Worm (Caenorhabditis elegans): ENCODE data around the gene Y54G2A.44.

The Y54G2A.44 gene

DNA sequence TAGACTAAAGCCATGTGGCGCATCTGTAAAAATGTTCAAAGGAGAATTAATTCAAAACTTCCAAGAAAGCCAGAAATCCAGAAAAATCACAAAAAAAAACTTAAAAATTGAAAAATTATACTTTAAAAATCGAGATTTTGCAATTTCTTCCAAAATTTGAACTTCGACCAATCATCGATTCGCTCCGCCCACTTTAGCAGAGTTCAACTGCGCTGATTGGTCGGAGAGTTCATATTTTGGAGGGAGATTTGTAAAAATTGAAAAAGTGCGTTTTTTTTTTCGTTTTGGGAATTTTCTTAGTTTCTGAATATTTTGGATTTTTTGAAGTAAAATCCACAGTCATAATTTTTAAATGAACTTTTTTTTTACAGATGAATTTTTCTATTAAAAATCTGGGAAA, 7.7 kb upstream of the Y54G2A.44 start:
- TF ChIP-seq hlh-1 (tag; optimal IDR thresholded peaks at IDR 0.05) (no peak), nhr-237 (tag; optimal IDR thresholded peaks at IDR 0.05) (no peak), unc-120 (tag; optimal IDR thresholded peaks at IDR 0.05; ENCODE audit: poor library complexity, severe bottlenecking) (no peak), nhr-28 (tag; optimal IDR thresholded peaks at IDR 0.05) (no peak), elt-1 (tag; optimal IDR thresholded peaks at IDR 0.05; ENCODE audit: borderline replicate concordance, insufficient read depth) (no peak), ceh-43 (GFP tag; optimal IDR thresholded peaks at IDR 0.05) (no peak), nhr-2 (tag; optimal IDR thresholded peaks at IDR 0.05) (no peak), ces-1 (GFP tag; optimal IDR thresholded peaks at IDR 0.05) (no peak), elt-3 (tag; optimal IDR thresholded peaks at IDR 0.05) (no peak), M03D4.4 (tag; optimal IDR thresholded peaks at IDR 0.05) (no peak), nhr-12 (tag; optimal IDR thresholded peaks at IDR 0.05) (no peak), unc-62 (GFP tag; optimal IDR thresholded peaks at IDR 0.05) (no peak), lsy-2 (tag; optimal IDR thresholded peaks at IDR 0.05) (no peak), tbx-8 (GFP tag; optimal IDR thresholded peaks at IDR 0.05) (no peak)

DNA sequence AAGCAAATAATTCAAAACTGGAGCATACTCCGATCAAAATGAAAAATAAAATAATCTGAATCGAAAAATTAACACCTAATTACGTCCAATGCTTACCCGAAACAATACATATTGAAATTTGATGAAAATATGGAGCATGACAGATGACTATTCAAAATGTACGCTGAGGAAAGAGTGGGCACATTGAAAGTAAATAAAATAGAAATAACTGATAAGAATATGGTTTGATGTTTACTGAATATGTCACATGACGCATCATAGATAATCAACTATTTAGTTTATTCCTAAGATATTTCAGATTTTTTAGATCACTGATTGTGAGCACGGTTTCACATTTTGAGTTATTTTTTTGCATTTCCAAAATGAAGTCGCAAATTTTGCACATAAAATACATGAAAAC, 3.3 kb upstream of the Y54G2A.44 start, which contains the start of gene Y54G2A.52:
TSS of gene Y54G2A.52 (minus strand) at position 348 of the 400 bp plus-strand sequence.
- no peak for TF ChIP-seq mls-2 (tag; optimal IDR thresholded peaks at IDR 0.05)
- no peak for TF ChIP-seq elt-1 (tag; optimal IDR thresholded peaks at IDR 0.05; ENCODE audit: borderline replicate concordance, insufficient read depth)
- TF ChIP-seq ham-2 (GFP tag; optimal IDR thresholded peaks at IDR 0.05), result no peak
- no peak for TF ChIP-seq ceh-83 (GFP tag; optimal IDR thresholded peaks at IDR 0.05)
- no peak for TF ChIP-seq ceh-39 (tag; optimal IDR thresholded peaks at IDR 0.05)
- TF ChIP-seq hlh-1 (tag; optimal IDR thresholded peaks at IDR 0.05), result no peak
- no peak for TF ChIP-seq ztf-11 (tag; optimal IDR thresholded peaks at IDR 0.05)
- no peak for TF ChIP-seq tbx-8 (GFP tag; optimal IDR thresholded peaks at IDR 0.05)
- TF ChIP-seq zip-8 (tag; optimal IDR thresholded peaks at IDR 0.05), result no peak
- TF ChIP-seq bed-3 (GFP tag; optimal IDR thresholded peaks at IDR 0.05), result no peak
- no peak for TF ChIP-seq lsy-2 (tag; optimal IDR thresholded peaks at IDR 0.05)
- no peak for TF ChIP-seq ces-1 (GFP tag; optimal IDR thresholded peaks at IDR 0.05)
- TF ChIP-seq nhr-12 (tag; optimal IDR thresholded peaks at IDR 0.05), result no peak
- no peak for TF ChIP-seq unc-62 (GFP tag; optimal IDR thresholded peaks at IDR 0.05)
- TF ChIP-seq lin-13 (tag; optimal IDR thresholded peaks at IDR 0.05), result no peak
- no peak for TF ChIP-seq ceh-43 (GFP tag; optimal IDR thresholded peaks at IDR 0.05)

DNA sequence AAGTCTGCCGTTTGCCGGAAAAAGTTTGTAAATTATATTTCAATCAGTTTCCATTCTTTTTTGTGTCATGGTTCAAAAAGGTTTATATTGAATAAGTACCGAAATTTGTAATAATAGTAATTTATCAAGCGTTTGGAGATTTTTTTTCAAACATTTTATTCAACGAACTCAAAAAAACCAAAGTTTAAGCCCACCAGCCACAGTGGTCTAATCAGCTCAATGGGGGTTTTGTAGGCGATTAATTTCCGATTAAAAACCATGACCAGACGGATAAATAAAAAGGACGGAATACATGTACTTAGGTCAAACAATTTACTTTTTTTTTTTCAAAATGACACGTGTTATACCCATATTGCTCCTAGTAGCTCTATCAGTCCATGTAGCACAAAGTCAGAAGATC, 2.3 kb upstream of the Y54G2A.44 start, which contains the start of gene Y54G2A.10:
TSS of gene Y54G2A.10 (plus strand) at position 301 of the 400 bp plus-strand sequence.
- no peak for TF ChIP-seq unc-62 (GFP tag; optimal IDR thresholded peaks at IDR 0.05)
- no peak for TF ChIP-seq nhr-2 (tag; optimal IDR thresholded peaks at IDR 0.05)
- TF ChIP-seq hlh-1 (tag; optimal IDR thresholded peaks at IDR 0.05), result no peak
- TF ChIP-seq cnd-1 (tag; optimal IDR thresholded peaks at IDR 0.05), result no peak
- no peak for TF ChIP-seq lsy-2 (tag; optimal IDR thresholded peaks at IDR 0.05)
- TF ChIP-seq unc-120 (tag; optimal IDR thresholded peaks at IDR 0.05; ENCODE audit: poor library complexity, severe bottlenecking), result no peak
- no peak for TF ChIP-seq mls-2 (tag; optimal IDR thresholded peaks at IDR 0.05)
- TF ChIP-seq nhr-12 (tag; optimal IDR thresholded peaks at IDR 0.05), result no peak
- no peak for TF ChIP-seq snpc-4 (tag; optimal IDR thresholded peaks at IDR 0.05)
- no peak for TF ChIP-seq ces-1 (GFP tag; optimal IDR thresholded peaks at IDR 0.05)
- no peak for TF ChIP-seq ceh-83 (GFP tag; optimal IDR thresholded peaks at IDR 0.05)
- TF ChIP-seq mab-5 (tag; optimal IDR thresholded peaks at IDR 0.05), result no peak
- TF ChIP-seq nhr-76 (tag; optimal IDR thresholded peaks at IDR 0.05), result no peak
- TF ChIP-seq mep-1 (tag; optimal IDR thresholded peaks at IDR 0.05), result no peak
- no peak for TF ChIP-seq bed-3 (GFP tag; optimal IDR thresholded peaks at IDR 0.05)
- no peak for TF ChIP-seq flh-1 (GFP tag; optimal IDR thresholded peaks at IDR 0.05)
- TF ChIP-seq unc-39 (tag; optimal IDR thresholded peaks at IDR 0.05), result no peak
- no peak for TF ChIP-seq lin-13 (tag; optimal IDR thresholded peaks at IDR 0.05)
- TF ChIP-seq blmp-1 (tag; optimal IDR thresholded peaks at IDR 0.05), result no peak
- no peak for TF ChIP-seq sem-2 (GFP tag; optimal IDR thresholded peaks at IDR 0.05)

DNA sequence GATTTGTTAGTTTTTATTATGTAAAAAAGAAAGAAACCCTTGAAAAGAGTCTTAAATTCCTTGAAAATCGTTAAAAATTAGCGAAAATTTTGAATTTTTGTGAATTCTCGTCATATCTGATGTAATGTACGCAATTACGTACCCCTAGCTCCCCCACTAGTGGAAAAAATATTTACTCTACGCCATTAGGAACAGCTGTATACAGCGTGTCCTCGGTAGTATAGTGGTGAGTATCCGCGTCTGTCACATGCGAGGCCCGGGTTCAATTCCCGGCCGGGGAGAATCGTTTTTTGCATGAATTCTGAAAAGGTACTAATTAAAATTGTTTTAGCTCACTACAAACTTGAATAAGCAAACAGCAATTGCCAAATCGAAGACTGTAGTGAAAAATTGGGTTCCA, 1.8 kb upstream of the Y54G2A.44 start:
- no peak for TF ChIP-seq lin-13 (tag; optimal IDR thresholded peaks at IDR 0.05)
- no peak for TF ChIP-seq pha-4 (tag; optimal IDR thresholded peaks at IDR 0.05)
- TF ChIP-seq flh-1 (GFP tag; optimal IDR thresholded peaks at IDR 0.05), result no peak
- TF ChIP-seq mep-1 (tag; optimal IDR thresholded peaks at IDR 0.05), result no peak
- TF ChIP-seq mls-2 (tag; optimal IDR thresholded peaks at IDR 0.05), result no peak
- TF ChIP-seq lsy-2 (tag; optimal IDR thresholded peaks at IDR 0.05), result no peak
- TF ChIP-seq bed-3 (GFP tag; optimal IDR thresholded peaks at IDR 0.05), result no peak
- no peak for TF ChIP-seq sem-2 (GFP tag; optimal IDR thresholded peaks at IDR 0.05)

Measured in whole organism, mixed stage, embryonic.